Fruit fly (Drosophila melanogaster): ENCODE data around the gene CG32669.

The CG32669 gene

dm6 chrX:10825349-10826129 lies 19.3 kb downstream of the CG32669 start (continued):
- TF ChIP-seq CG6254 (GFP tag; optimal IDR thresholded peaks at IDR 0.05) (peak; percentile 54), CG11085 (GFP tag; IDR thresholded peaks at IDR 0.05) (no peak), CG8089 (GFP tag; optimal IDR thresholded peaks at IDR 0.05) (no peak), CG15479 (GFP tag; optimal IDR thresholded peaks at IDR 0.05) (no peak), bab2 (GFP tag; optimal IDR thresholded peaks at IDR 0.05) (peak; percentile 34), jing (GFP tag; optimal IDR thresholded peaks at IDR 0.05) (no peak), Nf-YC (tag; optimal IDR thresholded peaks at IDR 0.05) (no peak), CG14710 (tag; optimal IDR thresholded peaks at IDR 0.05) (peak; percentile 36), fd96Cb (tag; optimal IDR thresholded peaks at IDR 0.05) (peak; percentile 55), CG12769 (tag; optimal IDR thresholded peaks at IDR 0.05) (peak; percentile 3), HHEX (GFP tag; optimal IDR thresholded peaks at IDR 0.05) (no peak), CG6765 (GFP tag; optimal IDR thresholded peaks at IDR 0.05) (no peak), D (optimal IDR thresholded peaks at IDR 0.05) (no peak), D (GFP tag; optimal IDR thresholded peaks at IDR 0.05) (peak; percentile 54), Side (GFP tag; optimal IDR thresholded peaks at IDR 0.05) (peak; percentile 21), lmd (GFP tag; IDR thresholded peaks at IDR 0.05) (no peak), ara (GFP tag; IDR thresholded peaks at IDR 0.05) (peak; percentile 30; the same call in 1 of the 2 replicates), jigr1 (GFP tag; IDR thresholded peaks at IDR 0.05) (no peak), bigmax (GFP tag; optimal IDR thresholded peaks at IDR 0.05) (no peak), kah (GFP tag; optimal IDR thresholded peaks at IDR 0.05) (no peak), CG5953 (GFP tag; IDR thresholded peaks at IDR 0.05) (no peak), CG3065 (GFP tag; optimal IDR thresholded peaks at IDR 0.05) (no peak), stwl (tag; optimal IDR thresholded peaks at IDR 0.05) (no peak), CG17328 (GFP tag; IDR thresholded peaks at IDR 0.05) (peak; percentile 57; the same call in 1 of the 2 replicates), pzg (GFP tag; optimal IDR thresholded peaks at IDR 0.05) (no peak), chif (GFP tag; optimal IDR thresholded peaks at IDR 0.05) (peak in 1 of 2 experiments; percentile 62), Bgb (GFP tag; IDR thresholded peaks at IDR 0.05; ENCODE audit: partially characterized antibody) (no peak), phol (tag; optimal IDR thresholded peaks at IDR 0.05) (peak; percentile 60), CG6175 (GFP tag; IDR thresholded peaks at IDR 0.05) (no peak), peb (GFP tag; IDR thresholded peaks at IDR 0.05) (no peak), CG3407 (GFP tag; optimal IDR thresholded peaks at IDR 0.05) (no peak), lab (GFP tag; optimal IDR thresholded peaks at IDR 0.05) (peak; percentile 7), CG4328 (GFP tag; optimal IDR thresholded peaks at IDR 0.05) (no peak), NFAT (GFP tag; IDR thresholded peaks at IDR 0.05) (no peak), az2 (GFP tag; optimal IDR thresholded peaks at IDR 0.05) (peak; percentile 35), CG14860 (GFP tag; IDR thresholded peaks at IDR 0.05; ENCODE audit: partially characterized antibody) (no peak), slou (GFP tag; optimal IDR thresholded peaks at IDR 0.05) (no peak), CG8944 (GFP tag; optimal IDR thresholded peaks at IDR 0.05) (peak; percentile 6), amos (GFP tag; IDR thresholded peaks at IDR 0.05; ENCODE audit: partially characterized antibody) (no peak), CG11504 (tag; optimal IDR thresholded peaks at IDR 0.05) (peak; percentile 63), CG11696 (GFP tag; IDR thresholded peaks at IDR 0.05) (no peak), CG6791 (GFP tag; IDR thresholded peaks at IDR 0.05; ENCODE audit: partially characterized antibody) (no peak), cad (GFP tag; optimal IDR thresholded peaks at IDR 0.05) (no peak), ase (GFP tag; IDR thresholded peaks at IDR 0.05) (peak; percentile 36; the same call in 1 of the 3 replicates), CG43689 (GFP tag; IDR thresholded peaks at IDR 0.05) (no peak), CG13894 (tag; optimal IDR thresholded peaks at IDR 0.05) (no peak), sisA (GFP tag; IDR thresholded peaks at IDR 0.05) (peak; percentile 54; the same call in 1 of the 2 replicates), CG1602 (GFP tag; optimal IDR thresholded peaks at IDR 0.05) (peak; percentile 9), Atf3 (GFP tag; optimal IDR thresholded peaks at IDR 0.05) (no peak), TFAM (GFP tag; optimal IDR thresholded peaks at IDR 0.05) (no peak)

Measured in whole organism, embryonic.